Worm (Caenorhabditis elegans): ENCODE results near the gene ser-1.

DNA sequence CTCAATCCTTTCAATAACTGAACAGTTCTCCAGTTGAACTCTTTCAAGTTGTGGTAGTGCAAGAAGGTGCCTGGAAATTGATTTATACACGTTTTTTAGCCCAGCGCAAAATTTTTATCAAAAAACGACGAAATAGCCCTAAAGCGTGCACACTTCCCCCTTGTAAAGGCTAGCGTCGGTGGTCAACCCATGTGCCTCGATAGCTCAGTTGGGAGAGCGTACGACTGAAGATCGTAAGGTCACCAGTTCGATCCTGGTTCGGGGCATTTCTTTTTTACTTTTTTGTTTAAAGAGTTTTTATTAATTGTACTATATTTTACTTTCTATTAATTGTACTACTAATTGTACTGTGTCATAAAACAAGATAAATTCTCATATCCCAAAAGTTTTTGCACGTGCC, 28.2 kb upstream of the ser-1 start:
- TF ChIP-seq mel-28 (tag; optimal IDR thresholded peaks at IDR 0.05; ENCODE audit: borderline replicate concordance) (no peak), nfyb-1 (GFP tag; IDR thresholded peaks at IDR 0.05) (0 out of 2 replicates have a peak, but pooled peaks have one; percentile 68), attf-5 (GFP tag; optimal IDR thresholded peaks at IDR 0.05) (no peak), ceh-40 (GFP tag; IDR thresholded peaks at IDR 0.05) (no peak), lir-1 (GFP tag; conservative IDR thresholded peaks at IDR 0.05) (peak; percentile 38; the same call in 1 of the 2 replicates), ceh-79 (tag; optimal IDR thresholded peaks at IDR 0.05) (no peak), ets-4 (GFP tag; optimal IDR thresholded peaks at IDR 0.05) (no peak), lag-1 (GFP tag; IDR thresholded peaks at IDR 0.05) (no peak), zfh-2 (GFP tag; conservative IDR thresholded peaks at IDR 0.05) (no peak)

Data from whole organism, young adult.